In genomic region chr3R:8619089-8619488, dm6 we compare ENCODE assay signal across 2 fruit fly cellular contexts.
A peak's percentile ranks its signal among the peaks of the same experiment; 100 is the strongest.
TF ChIP-seq lines count a peak whose summit lies in the region.

No protein-coding gene starts in this region.

- no peak for TF ChIP-seq CTCF in whole organism, embryonic (GFP tag; optimal IDR thresholded peaks at IDR 0.05; lab: Kevin White, UChicago)

TF ChIP-seq in whole organism, embryonic, 481 proteins besides CTCF, POLR2A, EP300 and RAD21 (continues in another document):
- TF ChIP-seq CoRest (tag; optimal IDR thresholded peaks at IDR 0.05; lab: Kevin White, UChicago) (peak; percentile 2), lab (GFP tag; optimal IDR thresholded peaks at IDR 0.05; lab: Kevin White, UChicago) (peak; percentile 42), CG9215 (GFP tag; IDR thresholded peaks at IDR 0.05; lab: Robert Waterston, UW) (peak; percentile 35), row (GFP tag; IDR thresholded peaks at IDR 0.05; lab: Robert Waterston, UW) (peak; percentile 47; the same call in 1 of the 3 replicates), kay (GFP tag; optimal IDR thresholded peaks at IDR 0.05; lab: Kevin White, UChicago) (no peak), dimm (GFP tag; IDR thresholded peaks at IDR 0.05; lab: Robert Waterston, UW) (no peak), hkb (optimal IDR thresholded peaks at IDR 0.05; lab: Kevin White, UChicago) (no peak), hkb (GFP tag; IDR thresholded peaks at IDR 0.05; lab: Robert Waterston, UW) (peak; percentile 50), sens (GFP tag; lab: Kevin White, UChicago) (peak; percentile 43), trh (GFP tag; optimal IDR thresholded peaks at IDR 0.05; lab: Kevin White, UChicago) (no peak), Sry-β (GFP tag; optimal IDR thresholded peaks at IDR 0.05; lab: Kevin White, UChicago) (no peak), slbo (GFP tag; IDR thresholded peaks at IDR 0.05; lab: Robert Waterston, UW) (peak; percentile 5; the same call in 1 of the 2 replicates), CG7839 (tag; optimal IDR thresholded peaks at IDR 0.05; lab: Kevin White, UChicago) (peak; percentile 31), CG10274 (GFP tag; optimal IDR thresholded peaks at IDR 0.05; lab: Kevin White, UChicago) (no peak), CG14667 (GFP tag; IDR thresholded peaks at IDR 0.05; lab: Robert Waterston, UW) (no peak), Rfx (GFP tag; IDR thresholded peaks at IDR 0.05; lab: Robert Waterston, UW) (0 out of 2 replicates have a peak, but pooled peaks have one; percentile 18), Ptx1 (GFP tag; IDR thresholded peaks at IDR 0.05; lab: Robert Waterston, UW) (peak; percentile 51), prd (optimal IDR thresholded peaks at IDR 0.05; lab: Kevin White, UChicago) (no peak), prd (GFP tag; IDR thresholded peaks at IDR 0.05; lab: Robert Waterston, UW) (peak; percentile 34; the same call in 1 of the 3 replicates), Fer3 (tag; optimal IDR thresholded peaks at IDR 0.05; lab: Kevin White, UChicago) (peak; percentile 14), CG31441 (GFP tag; IDR thresholded peaks at IDR 0.05; lab: Robert Waterston, UW) (peak; percentile 43), stc (GFP tag; IDR thresholded peaks at IDR 0.05; lab: Robert Waterston, UW) (0 out of 2 replicates have a peak, but pooled peaks have one; percentile 18), CG33557 (GFP tag; optimal IDR thresholded peaks at IDR 0.05; lab: Kevin White, UChicago) (no peak), Bgb (GFP tag; IDR thresholded peaks at IDR 0.05; lab: Robert Waterston, UW; ENCODE audit: partially characterized antibody) (no peak), gem (tag; optimal IDR thresholded peaks at IDR 0.05; lab: Kevin White, UChicago) (peak; percentile 18), dmrt99B (tag; optimal IDR thresholded peaks at IDR 0.05; lab: Kevin White, UChicago) (peak; percentile 34), CG11093 (GFP tag; IDR thresholded peaks at IDR 0.05; lab: Robert Waterston, UW) (no peak), Abd-B (GFP tag; optimal IDR thresholded peaks at IDR 0.05; lab: Kevin White, UChicago) (peak; percentile 5), HLH4C (GFP tag; IDR thresholded peaks at IDR 0.05; lab: Robert Waterston, UW; ENCODE audit: partially characterized antibody) (no peak), zfh1 (GFP tag; IDR thresholded peaks at IDR 0.05; lab: Robert Waterston, UW) (0 out of 3 replicates have a peak, but pooled peaks have one; percentile 40), tgo (GFP tag; IDR thresholded peaks at IDR 0.05; lab: Robert Waterston, UW) (peak; percentile 42; the same call in 2 of the 3 replicates), pan (optimal IDR thresholded peaks at IDR 0.05; lab: Kevin White, UChicago) (no peak), pan (GFP tag; optimal IDR thresholded peaks at IDR 0.05 in 1 of 2, IDR thresholded peaks at IDR 0.05 in 1 of 2) (peak in 1 of 2 experiments; percentile 32), ewg (GFP tag; optimal IDR thresholded peaks at IDR 0.05; lab: Kevin White, UChicago) (no peak), tap (tag; optimal IDR thresholded peaks at IDR 0.05; lab: Kevin White, UChicago) (peak; percentile 43), maf-S (GFP tag; optimal IDR thresholded peaks at IDR 0.05; lab: Kevin White, UChicago) (no peak), Nf-YA (GFP tag; IDR thresholded peaks at IDR 0.05; lab: Robert Waterston, UW) (no peak), klu (GFP tag; IDR thresholded peaks at IDR 0.05; lab: Robert Waterston, UW) (no peak), Hr51 (GFP tag; optimal IDR thresholded peaks at IDR 0.05; lab: Kevin White, UChicago) (peak in 1 of 2 experiments; percentile 42), Sox102F (GFP tag; optimal IDR thresholded peaks at IDR 0.05; lab: Kevin White, UChicago) (peak; percentile 14), nau (GFP tag; optimal IDR thresholded peaks at IDR 0.05; lab: Kevin White, UChicago) (peak; percentile 11), lov (optimal IDR thresholded peaks at IDR 0.05; lab: Kevin White, UChicago) (no peak), lov (GFP tag; IDR thresholded peaks at IDR 0.05; lab: Robert Waterston, UW) (0 out of 3 replicates have a peak, but pooled peaks have one; percentile 16), CG18599 (GFP tag; optimal IDR thresholded peaks at IDR 0.05; lab: Kevin White, UChicago) (peak; percentile 56), mam (GFP tag; optimal IDR thresholded peaks at IDR 0.05; lab: Kevin White, UChicago) (no peak)

TF ChIP-seq in whole organism, prepupa, 60 proteins besides CTCF, POLR2A, EP300 and RAD21:
- TF ChIP-seq cyc (GFP tag; optimal IDR thresholded peaks at IDR 0.05; lab: Kevin White, UChicago) (no peak), Eip78C (GFP tag; lab: Kevin White, UChicago) (peak; percentile 5)

Comparison
In these comparisons a context has a peak if more than half of its experiments do, and no peak if none do; other contexts are left out.
1. Of the 7 proteins assayed by ChIP-seq in both whole organism, embryonic and whole organism, prepupa: peak only in whole organism, embryonic: Sox102F; only in whole organism, prepupa: none; in both: none; in neither: 6.